Fruit fly (Drosophila melanogaster): ENCODE measurements around the gene Ltn1.

Ltn1 gene

DNA sequence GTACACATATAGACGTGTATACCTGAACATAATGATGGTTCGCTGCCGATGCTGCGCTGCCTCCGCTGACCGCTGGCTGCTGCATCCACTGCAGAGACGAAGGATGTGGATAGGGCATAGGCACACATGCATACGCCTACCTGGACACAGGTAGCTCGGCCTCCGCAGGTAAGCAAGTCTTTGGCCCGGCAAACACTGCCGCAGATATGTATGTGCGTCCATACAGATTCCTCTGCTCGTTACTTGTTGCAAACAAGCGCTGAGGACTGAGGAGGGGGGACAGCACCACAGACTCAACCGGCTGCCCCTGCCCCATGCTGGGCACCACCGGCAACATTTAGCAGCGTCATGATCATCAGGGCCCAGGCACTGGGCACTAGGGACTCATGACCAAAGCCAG, 4.6 kb upstream of the Ltn1 start:
- TF ChIP-seq jim (GFP tag; optimal IDR thresholded peaks at IDR 0.05) (no peak), fru (GFP tag; optimal IDR thresholded peaks at IDR 0.05) (peak; percentile 87), Rel (GFP tag; optimal IDR thresholded peaks at IDR 0.05) (peak; percentile 12), Rel (tag; optimal IDR thresholded peaks at IDR 0.05) (peak; percentile 3), CrebA (GFP tag; optimal IDR thresholded peaks at IDR 0.05; ENCODE audit: borderline replicate concordance) (peak; percentile 25), rgr (GFP tag; optimal IDR thresholded peaks at IDR 0.05) (no peak), woc (GFP tag; optimal IDR thresholded peaks at IDR 0.05) (peak; percentile 44), Vsx2 (GFP tag; optimal IDR thresholded peaks at IDR 0.05; ENCODE audit: partially characterized antibody) (peak; percentile 7)

DNA sequence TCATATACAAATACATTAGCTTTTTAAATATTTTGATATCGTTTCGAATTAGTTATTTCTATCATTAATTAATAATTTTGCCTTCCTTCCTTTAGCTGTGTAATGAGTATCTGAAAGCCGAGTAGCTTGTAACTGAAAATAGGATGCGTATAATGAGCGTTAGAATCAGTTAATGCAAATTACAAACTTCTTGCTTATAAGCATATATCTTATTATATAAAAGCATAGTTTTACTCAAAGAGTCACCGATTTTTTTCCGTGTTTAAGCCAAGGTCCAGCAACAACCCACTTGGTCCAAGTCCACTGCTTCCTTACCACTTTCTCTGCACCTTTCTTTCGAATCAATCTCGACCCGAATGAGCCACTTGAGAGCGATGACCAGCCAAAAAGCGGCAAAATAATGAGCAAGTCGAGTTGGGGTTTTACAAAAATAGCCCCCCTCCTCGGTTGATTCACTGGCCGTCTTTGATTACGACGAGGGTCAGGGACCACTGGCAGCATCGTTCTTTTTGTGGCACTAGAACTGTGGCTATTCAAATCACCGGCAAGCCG, 3.9 kb upstream of the Ltn1 start:
- no peak for TF ChIP-seq Rel (GFP tag; optimal IDR thresholded peaks at IDR 0.05)
- TF ChIP-seq Rel (tag; optimal IDR thresholded peaks at IDR 0.05), result peak; percentile 31
- TF ChIP-seq foxo (GFP tag; optimal IDR thresholded peaks at IDR 0.05), result peak in 1 of 2 experiments; percentile 17
- no peak for TF ChIP-seq lola (GFP tag; optimal IDR thresholded peaks at IDR 0.05)

DNA sequence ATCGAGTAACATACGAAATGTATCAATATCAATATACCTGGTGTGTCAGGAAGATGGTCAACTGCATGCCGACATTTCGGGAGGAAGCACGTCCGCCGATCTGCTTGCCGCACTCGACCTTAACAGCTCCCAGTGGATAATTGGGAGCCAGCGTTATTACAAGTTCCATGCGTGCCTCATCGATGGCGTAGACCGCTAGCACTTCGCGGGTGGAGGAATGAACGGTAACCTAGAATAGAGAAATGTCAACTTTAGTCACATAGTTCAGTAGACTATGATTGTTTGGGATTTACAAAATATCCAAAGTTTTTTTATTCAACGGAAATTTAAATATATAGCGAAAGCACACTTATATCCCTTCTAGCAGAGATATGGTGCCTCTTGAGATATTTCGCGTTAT, 7.3 kb downstream of the Ltn1 start, which contains the start of the genes CG46435 and Rcd7:
Gene CG46435 (plus strand): TSS at position 301 of the 400 bp plus-strand sequence.
Gene Rcd7 (plus strand): TSS at position 301 of the 400 bp plus-strand sequence.
- no peak for TF ChIP-seq ey (GFP tag; optimal IDR thresholded peaks at IDR 0.05)
- no peak for TF ChIP-seq Rel (GFP tag; optimal IDR thresholded peaks at IDR 0.05)
- no peak for TF ChIP-seq Rel (tag; optimal IDR thresholded peaks at IDR 0.05)
- TF ChIP-seq brk (GFP tag; optimal IDR thresholded peaks at IDR 0.05), result no peak
- TF ChIP-seq CG9705 (GFP tag; optimal IDR thresholded peaks at IDR 0.05), result no peak
- TF ChIP-seq Jra (GFP tag; optimal IDR thresholded peaks at IDR 0.05), result no peak
- TF ChIP-seq Dif (GFP tag; optimal IDR thresholded peaks at IDR 0.05; ENCODE audit: partially characterized antibody), result no peak
- TF ChIP-seq dsf (GFP tag; optimal IDR thresholded peaks at IDR 0.05; ENCODE audit: borderline replicate concordance), result no peak
- no peak for TF ChIP-seq lola (GFP tag; optimal IDR thresholded peaks at IDR 0.05)
- no peak for TF ChIP-seq OdsH (GFP tag; optimal IDR thresholded peaks at IDR 0.05)
- no peak for TF ChIP-seq Dfd (GFP tag; optimal IDR thresholded peaks at IDR 0.05)
- TF ChIP-seq dl (GFP tag; optimal IDR thresholded peaks at IDR 0.05; ENCODE audit: insufficient read depth in 1 of 2, partially characterized antibody in 2 of 2), result no peak
- no peak for TF ChIP-seq tai (GFP tag; optimal IDR thresholded peaks at IDR 0.05)
- no peak for TF ChIP-seq CrebA (GFP tag; optimal IDR thresholded peaks at IDR 0.05; ENCODE audit: borderline replicate concordance)
- TF ChIP-seq Hr78 (GFP tag; optimal IDR thresholded peaks at IDR 0.05), result no peak
- no peak for TF ChIP-seq rgr (GFP tag; optimal IDR thresholded peaks at IDR 0.05)
- TF ChIP-seq Hnf4 (GFP tag; optimal IDR thresholded peaks at IDR 0.05), result no peak
- TF ChIP-seq pan (optimal IDR thresholded peaks at IDR 0.05), result no peak
- no peak for TF ChIP-seq usp (GFP tag; optimal IDR thresholded peaks at IDR 0.05)

DNA sequence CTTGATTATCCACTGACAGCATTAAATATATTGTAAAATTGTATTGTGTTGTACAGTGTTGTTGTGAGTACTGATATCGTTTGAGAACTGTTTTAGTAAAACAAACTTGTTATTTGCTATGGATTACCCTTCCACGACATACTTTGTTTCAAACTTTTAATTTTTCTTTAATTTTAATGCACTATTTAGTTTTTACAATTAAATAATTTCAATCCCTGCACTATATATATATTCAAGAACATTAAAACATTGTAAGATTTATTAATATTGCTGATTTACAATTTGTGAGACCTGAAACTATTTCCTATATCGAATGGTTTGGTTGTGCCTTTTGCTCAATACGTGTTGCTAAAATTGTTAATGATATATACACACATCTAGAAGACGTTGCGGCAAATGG, 8.0 kb downstream of the Ltn1 start, which contains the start of the genes CG46434 and Dred:
Gene CG46434 (minus strand): TSS at position 101 of the 400 bp plus-strand sequence.
Gene Dred (minus strand): TSS at position 101 of the 400 bp plus-strand sequence.
- TF ChIP-seq rgr (GFP tag; optimal IDR thresholded peaks at IDR 0.05), result no peak
- no peak for TF ChIP-seq Hr83 (GFP tag; optimal IDR thresholded peaks at IDR 0.05; ENCODE audit: poor library complexity, severe bottlenecking)
- TF ChIP-seq Sp1 (GFP tag; optimal IDR thresholded peaks at IDR 0.05), result no peak
- TF ChIP-seq lola (GFP tag; optimal IDR thresholded peaks at IDR 0.05), result no peak
- no peak for TF ChIP-seq Dfd (GFP tag; optimal IDR thresholded peaks at IDR 0.05)
- no peak for TF ChIP-seq ey (GFP tag; optimal IDR thresholded peaks at IDR 0.05)
- no peak for TF ChIP-seq dsf (GFP tag; optimal IDR thresholded peaks at IDR 0.05; ENCODE audit: borderline replicate concordance)

DNA sequence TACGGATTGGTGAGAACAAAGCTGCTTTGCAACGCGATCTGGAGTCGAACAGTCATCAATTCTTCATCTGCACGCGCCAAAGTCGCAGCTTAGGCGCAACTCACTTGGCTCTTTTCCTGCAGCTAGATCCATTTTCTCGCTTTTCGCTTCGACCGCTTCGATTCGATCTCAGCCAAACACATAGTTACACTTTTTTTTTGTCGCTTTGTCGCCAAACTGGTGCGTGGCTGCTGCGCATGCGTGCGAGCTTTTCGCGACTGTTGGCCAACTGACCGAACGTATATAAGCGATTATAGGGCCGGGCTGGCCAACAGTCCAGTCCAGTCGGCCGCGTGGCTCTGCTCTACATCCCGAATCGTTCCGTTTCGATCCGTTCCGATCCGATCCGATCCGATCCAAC, 19.6 kb downstream of the Ltn1 start, which contains the start of gene Cpr76Bd:
Gene Cpr76Bd (plus strand): TSS at position 301 of the 400 bp plus-strand sequence.
- no peak for TF ChIP-seq Hr83 (GFP tag; optimal IDR thresholded peaks at IDR 0.05; ENCODE audit: poor library complexity, severe bottlenecking)
- no peak for TF ChIP-seq CG9705 (GFP tag; optimal IDR thresholded peaks at IDR 0.05)
- TF ChIP-seq Dfd (GFP tag; optimal IDR thresholded peaks at IDR 0.05), result no peak
- no peak for TF ChIP-seq Myc (optimal IDR thresholded peaks at IDR 0.05)

DNA sequence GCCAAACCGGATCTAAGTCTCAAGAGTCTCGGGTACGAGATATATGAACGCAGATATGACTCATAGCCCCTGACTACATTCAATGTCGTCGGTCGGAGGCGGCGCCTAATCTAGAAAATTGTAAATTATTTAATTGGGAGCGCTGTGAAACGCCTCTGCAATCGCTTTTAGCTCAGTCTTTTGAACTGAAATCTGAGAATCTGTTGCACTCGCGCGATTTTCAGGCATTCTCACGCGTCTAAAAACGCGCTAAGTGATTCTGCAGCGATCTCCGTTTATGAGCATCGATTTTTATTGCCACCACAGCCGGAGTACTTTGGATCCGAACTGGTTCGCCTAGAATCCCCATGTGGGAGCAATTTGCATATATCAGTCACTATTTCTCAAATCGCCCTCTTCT, 23.5 kb downstream of the Ltn1 start:
- TF ChIP-seq HLH106 (tag; optimal IDR thresholded peaks at IDR 0.05), result no peak
- TF ChIP-seq CrebA (GFP tag; optimal IDR thresholded peaks at IDR 0.05; ENCODE audit: borderline replicate concordance), result no peak
- TF ChIP-seq fru (GFP tag; optimal IDR thresholded peaks at IDR 0.05), result no peak
- no peak for TF ChIP-seq lola (GFP tag; optimal IDR thresholded peaks at IDR 0.05)
- TF ChIP-seq N (GFP tag; optimal IDR thresholded peaks at IDR 0.05), result no peak
- TF ChIP-seq jim (GFP tag; optimal IDR thresholded peaks at IDR 0.05), result no peak

All from whole organism, wandering third instar larva.